Worm (Caenorhabditis elegans): ENCODE data around the gene fat-5.

Gene fat-5

DNA sequence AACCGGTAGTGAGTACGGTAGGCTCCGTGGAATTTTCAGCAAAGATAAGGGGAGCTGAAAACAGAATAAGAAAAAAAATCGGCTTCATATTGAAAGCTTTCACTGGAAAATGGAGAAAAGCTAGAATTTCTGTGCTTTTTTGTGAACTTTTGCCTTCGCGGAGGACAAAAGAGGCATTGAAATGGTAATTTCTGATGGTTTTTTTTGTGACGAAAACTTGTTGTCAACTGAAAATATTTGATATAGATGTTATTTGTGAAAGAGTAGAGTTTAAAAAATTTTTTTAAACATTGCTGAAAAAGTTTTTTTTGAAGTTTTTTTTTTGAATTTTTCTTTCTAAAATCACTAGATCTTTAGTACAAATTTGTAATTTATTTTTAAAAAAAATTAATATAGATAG, 38.0 kb upstream of the fat-5 start, which contains the start of gene F59A1.18:
Gene F59A1.18, minus strand, starts transcription at position 101 of the 400 bp plus-strand sequence.
- TF ChIP-seq elt-2 (tag; optimal IDR thresholded peaks at IDR 0.05) (no peak), tbx-7 (tag; optimal IDR thresholded peaks at IDR 0.05) (no peak), fkh-10 (GFP tag; optimal IDR thresholded peaks at IDR 0.05) (no peak), ceh-22 (tag; optimal IDR thresholded peaks at IDR 0.05) (no peak), unc-3 (GFP tag; conservative IDR thresholded peaks at IDR 0.05) (no peak), unc-3 (tag; optimal IDR thresholded peaks at IDR 0.05) (no peak), ztf-16 (tag; optimal IDR thresholded peaks at IDR 0.05) (no peak), che-1 (tag; optimal IDR thresholded peaks at IDR 0.05) (no peak), dmd-4 (tag; optimal IDR thresholded peaks at IDR 0.05; ENCODE audit: borderline replicate concordance) (no peak), pag-3 (tag; optimal IDR thresholded peaks at IDR 0.05; ENCODE audit: borderline replicate concordance) (no peak)

DNA sequence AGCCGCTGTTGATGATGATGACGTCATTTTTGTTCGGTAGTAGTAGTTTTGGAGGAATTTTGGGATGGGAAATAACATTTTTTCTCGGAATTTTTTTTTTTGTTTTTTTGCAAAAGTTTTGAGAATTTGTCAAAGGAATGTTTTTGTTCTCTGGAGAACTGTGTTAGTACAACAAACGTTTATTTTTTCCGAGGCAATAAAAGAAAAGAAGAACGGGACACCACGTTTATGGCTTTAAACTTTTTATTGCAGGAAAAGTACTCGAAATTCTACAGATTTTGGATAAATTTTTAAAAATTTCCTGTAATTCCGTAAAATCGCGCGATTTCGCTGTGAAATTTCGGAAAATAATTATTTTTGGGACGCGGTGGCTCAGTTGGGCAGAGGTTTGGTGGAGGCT, 33.9 kb upstream of the fat-5 start, which contains the start of gene F59A1.13:
Gene F59A1.13, minus strand, starts transcription at position 101 of the 400 bp plus-strand sequence.
- no peak for TF ChIP-seq K02D7.2 (tag; optimal IDR thresholded peaks at IDR 0.05)
- TF ChIP-seq ceh-22 (tag; optimal IDR thresholded peaks at IDR 0.05), result no peak
- TF ChIP-seq ceh-6 (GFP tag; optimal IDR thresholded peaks at IDR 0.05), result no peak
- no peak for TF ChIP-seq madf-2 (tag; optimal IDR thresholded peaks at IDR 0.05)
- no peak for TF ChIP-seq C08G9.2 (tag; optimal IDR thresholded peaks at IDR 0.05)
- TF ChIP-seq elt-2 (tag; optimal IDR thresholded peaks at IDR 0.05), result no peak
- TF ChIP-seq tbx-2 (tag; optimal IDR thresholded peaks at IDR 0.05), result no peak
- TF ChIP-seq dve-1 (tag; optimal IDR thresholded peaks at IDR 0.05), result no peak
- no peak for TF ChIP-seq ceh-48 (tag; optimal IDR thresholded peaks at IDR 0.05)
- TF ChIP-seq pag-3 (tag; optimal IDR thresholded peaks at IDR 0.05; ENCODE audit: borderline replicate concordance), result no peak
- no peak for TF ChIP-seq hlh-15 (tag; optimal IDR thresholded peaks at IDR 0.05)
- no peak for TF ChIP-seq ceh-45 (GFP tag; IDR thresholded peaks at IDR 0.05)
- TF ChIP-seq pat-9 (tag; optimal IDR thresholded peaks at IDR 0.05), result no peak

DNA sequence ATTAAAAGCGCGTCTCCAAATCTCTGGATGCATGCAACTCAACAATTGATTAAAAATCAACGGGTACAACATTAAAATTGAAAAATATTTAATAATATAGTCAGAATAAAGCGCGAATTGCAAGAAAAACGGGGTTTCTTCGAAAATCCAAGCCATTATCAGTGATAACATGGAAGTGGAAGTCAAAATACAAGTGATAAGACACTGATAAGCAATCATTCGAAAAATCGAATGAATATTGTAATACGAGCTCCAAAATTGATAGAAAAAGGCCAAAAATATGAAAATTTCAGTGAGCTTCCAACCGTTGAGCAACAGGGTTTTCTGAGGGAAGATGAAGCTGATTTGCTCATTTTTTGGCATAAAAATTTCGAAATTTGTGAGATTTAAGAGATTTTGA, 30.5 kb upstream of the fat-5 start:
- TF ChIP-seq hlh-15 (tag; optimal IDR thresholded peaks at IDR 0.05) (no peak), elt-2 (tag; optimal IDR thresholded peaks at IDR 0.05) (peak; percentile 87)

DNA sequence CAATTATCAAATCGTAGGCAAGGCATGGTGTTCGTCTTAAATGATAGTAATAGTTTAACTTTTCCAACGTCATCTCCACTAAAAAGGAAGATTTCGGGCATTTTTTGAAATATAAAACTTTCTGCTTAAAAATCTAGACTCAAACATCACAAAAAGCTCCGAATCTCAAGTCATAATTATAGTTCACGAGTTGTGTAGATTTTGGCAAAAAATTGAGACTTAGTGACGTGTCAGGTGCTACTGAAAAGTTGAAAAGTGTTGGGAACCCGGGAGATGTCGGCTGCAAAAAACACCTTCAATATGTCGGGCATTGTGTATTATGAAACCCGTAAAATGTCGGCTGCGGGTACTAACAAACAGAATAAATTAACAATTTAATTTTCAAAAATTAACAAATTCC, 29.0 kb upstream of the fat-5 start, which contains the start of gene Y26G10.1:
Gene Y26G10.1, minus strand, starts transcription at position 101 of the 400 bp plus-strand sequence.
- TF ChIP-seq hlh-30 (tag; optimal IDR thresholded peaks at IDR 0.05; ENCODE audit: insufficient read depth) (no peak), T23F11.4 (GFP tag; optimal IDR thresholded peaks at IDR 0.05) (no peak), hlh-15 (tag; optimal IDR thresholded peaks at IDR 0.05) (no peak), ceh-9 (tag; optimal IDR thresholded peaks at IDR 0.05) (no peak), C08G9.2 (tag; optimal IDR thresholded peaks at IDR 0.05) (no peak), ceh-45 (GFP tag; IDR thresholded peaks at IDR 0.05) (no peak), nfya-1 (tag; optimal IDR thresholded peaks at IDR 0.05) (no peak), madf-2 (tag; optimal IDR thresholded peaks at IDR 0.05) (no peak), ceh-2 (tag; optimal IDR thresholded peaks at IDR 0.05) (no peak), tbx-7 (tag; optimal IDR thresholded peaks at IDR 0.05) (no peak), ahr-1 (tag; optimal IDR thresholded peaks at IDR 0.05) (no peak), odd-2 (tag; optimal IDR thresholded peaks at IDR 0.05) (no peak), unc-42 (tag; optimal IDR thresholded peaks at IDR 0.05) (no peak)

DNA sequence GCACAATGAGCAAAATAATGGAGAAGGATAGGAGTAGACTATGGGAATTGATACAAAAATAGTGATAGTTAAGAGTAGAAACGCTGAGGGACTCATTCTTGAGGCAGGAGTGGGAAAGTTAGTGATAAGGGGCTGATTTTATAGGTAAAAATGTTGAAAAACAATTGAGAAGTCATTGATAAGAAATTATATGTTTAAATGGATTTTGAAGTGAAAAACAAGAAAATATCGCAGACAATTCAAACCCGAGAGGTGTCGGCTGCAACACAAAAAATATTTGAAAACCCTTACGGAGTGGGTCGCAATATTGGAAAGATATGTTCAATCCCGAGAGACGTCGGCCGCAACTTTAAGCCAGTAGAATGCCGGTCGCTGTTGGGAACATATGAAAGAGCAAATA, 28.1 kb upstream of the fat-5 start, which contains the start of gene spp-29:
Gene spp-29, minus strand, starts transcription at position 101 of the 400 bp plus-strand sequence.
- TF ChIP-seq ceh-34 (tag; optimal IDR thresholded peaks at IDR 0.05) (no peak), fkh-6 (tag; optimal IDR thresholded peaks at IDR 0.05) (no peak), K02D7.2 (tag; optimal IDR thresholded peaks at IDR 0.05) (no peak), gmeb-2 (tag; optimal IDR thresholded peaks at IDR 0.05) (no peak), dmd-4 (tag; optimal IDR thresholded peaks at IDR 0.05; ENCODE audit: borderline replicate concordance) (no peak), ceh-30 (tag; optimal IDR thresholded peaks at IDR 0.05) (no peak), mec-3 (tag; optimal IDR thresholded peaks at IDR 0.05; ENCODE audit: borderline replicate concordance) (no peak), T23F11.4 (GFP tag; optimal IDR thresholded peaks at IDR 0.05) (no peak)

Measured in whole organism, late embryonic.